Worm (Caenorhabditis elegans) whole organism, young adult: ENCODE results near the gene clc-27.

ENCODE experiments used
- K12H6.12 ChIP-seq: fragments of 200-800 bp; sonication (Bioruptor generic); optimal IDR thresholded peaks from 2 replicates; lab custom pipeline; 2018; ENCODE audit warnings: mild to moderate bottlenecking, missing genetic modification characterization, missing compliant biosample characterization
- him-1 ChIP-seq: sonication (generic microtip); optimal IDR thresholded peaks from 2 replicates; lab custom pipeline; 2016; ENCODE audit warnings: missing genotype, missing genetic modification reagents, missing genetic modification characterization, missing compliant biosample characterization
- let-526 ChIP-seq: fragments of 200-800 bp; sonication (Bioruptor generic); IDR thresholded peaks from 2 replicates; pipeline ENCODE4 v1.3.6; 2022; ENCODE audit warnings: missing genetic modification reagents, missing genetic modification characterization, missing compliant biosample characterization
- mes-4 ChIP-seq: sonication (generic microtip); optimal IDR thresholded peaks from 2 replicates; lab custom pipeline; 2016; ENCODE audit warnings: missing genotype, missing genetic modification characterization, missing compliant biosample characterization
- pbrm-1 ChIP-seq: fragments of 200-800 bp; sonication (Bioruptor generic); IDR thresholded peaks from 2 replicates; pipeline ENCODE4 v1.3.6; 2022; ENCODE audit warnings: missing genetic modification reagents, missing genetic modification characterization, missing compliant biosample characterization
- rcor-1 ChIP-seq: fragments of 200-800 bp; sonication (Bioruptor generic); IDR thresholded peaks from 2 replicates; pipeline ENCODE4 v1.3.6; 2022; ENCODE audit warnings: missing genetic modification reagents, missing genetic modification characterization, missing compliant biosample characterization
- snpc-1.3 ChIP-seq: sonication (generic microtip); optimal IDR thresholded peaks from 2 replicates; lab custom pipeline; 2017; ENCODE audit warnings: missing genetic modification characterization, mild to moderate bottlenecking, missing compliant biosample characterization, antibody characterized with exemption, moderate library complexity, missing genotype, missing genetic modification reagents; ENCODE audit not compliant: insufficient read depth
- snpc-4 ChIP-seq, 5 experiments: fragments of 150-350 bp in 1 of 5; sonication (generic microtip) in 4 of 5; optimal IDR thresholded peaks; 2 replicates each; lab custom pipeline; 2014 to 2018; ENCODE audit warnings: missing genetic modification characterization in 5 of 5, missing biosample characterization in 3 of 5, antibody characterized with exemption in 2 of 5, mild to moderate bottlenecking in 2 of 5, missing compliant biosample characterization in 2 of 5, missing genotype in 2 of 5, moderate library complexity in 2 of 5, missing genetic modification reagents in 1 of 5
- somi-1 ChIP-seq: fragments of 200-800 bp; sonication (Bioruptor generic); optimal IDR thresholded peaks from 2 replicates; lab custom pipeline; 2018; ENCODE audit warnings: mild to moderate bottlenecking, missing genetic modification characterization, missing compliant biosample characterization
- unc-130 ChIP-seq: sonication (generic microtip); optimal IDR thresholded peaks from 2 replicates; lab custom pipeline; 2016; ENCODE audit warnings: missing genetic modification reagents, missing genetic modification characterization, missing compliant biosample characterization

DNA sequence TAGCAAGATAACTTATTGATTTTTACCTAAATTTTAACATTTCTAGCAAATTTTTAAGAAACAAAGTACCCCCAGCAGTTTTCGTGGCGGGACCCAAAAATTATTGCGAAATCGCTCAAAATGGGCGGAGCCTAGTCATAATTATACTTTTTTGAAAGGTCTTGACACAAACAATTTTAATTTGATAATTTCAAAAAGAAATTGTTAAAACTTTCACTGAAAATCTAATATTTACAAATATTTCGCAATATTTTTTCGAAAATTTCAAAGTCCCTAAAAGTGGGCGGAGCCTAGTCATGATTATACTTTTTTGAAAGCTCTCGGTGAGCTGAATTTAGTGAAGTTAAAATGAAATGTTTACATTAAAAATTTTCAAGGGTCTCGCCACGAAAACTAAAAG, 3.7 kb upstream of the clc-27 start:
- TF ChIP-seq pbrm-1 (GFP tag; lab: Robert Waterston, UW), result no peak
- TF ChIP-seq snpc-4 (GFP tag; optimal IDR thresholded peaks at IDR 0.05; lab: Kevin White, UChicago), result no peak
- TF ChIP-seq snpc-4 (tag; optimal IDR thresholded peaks at IDR 0.05; lab: Kevin White, UChicago), result no peak
- no peak for TF ChIP-seq somi-1 (GFP tag; lab: Kevin White, UChicago)
- no peak for TF ChIP-seq snpc-1.3 (tag; lab: Kevin White, UChicago)
- TF ChIP-seq him-1 (tag; lab: Kevin White, UChicago), result no peak
- no peak for TF ChIP-seq mes-4 (tag; lab: Kevin White, UChicago)
- no peak for TF ChIP-seq unc-130 (GFP tag; lab: Kevin White, UChicago)
- TF ChIP-seq rcor-1 (GFP tag; lab: Robert Waterston, UW), result no peak
- no peak for TF ChIP-seq let-526 (GFP tag; lab: Robert Waterston, UW)
- TF ChIP-seq K12H6.12 (tag; lab: Kevin White, UChicago), result no peak
